Worm (Caenorhabditis elegans): ENCODE data around the gene B0507.8.

DNA sequence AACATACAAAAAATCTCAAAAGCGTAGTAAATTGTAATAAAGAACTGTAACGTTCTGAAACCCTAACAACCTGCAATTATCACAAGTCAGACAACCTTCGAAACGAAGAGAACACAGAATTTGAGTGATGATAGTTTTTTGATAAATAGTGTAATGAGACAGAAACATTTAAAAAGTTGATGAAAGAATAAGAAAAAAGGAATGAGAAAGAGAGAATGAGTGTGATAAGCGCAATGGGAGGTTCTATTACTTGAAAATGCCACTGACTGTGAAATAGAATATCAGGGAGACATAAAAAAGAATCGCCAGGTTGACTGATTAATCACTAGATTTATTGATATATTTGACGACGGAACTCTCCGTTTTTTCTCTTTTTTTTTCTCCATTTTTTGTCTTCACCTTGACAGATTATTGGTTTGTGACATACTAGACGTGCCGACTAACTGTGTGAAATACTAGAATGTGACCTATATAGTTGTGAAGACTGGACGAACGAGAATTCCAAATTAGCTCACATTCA, 36.6 kb upstream of the B0507.8 start:
- TF ChIP-seq hmg-4 (GFP tag; optimal IDR thresholded peaks at IDR 0.05) (no peak), sea-1 (GFP tag; conservative IDR thresholded peaks at IDR 0.05) (no peak), F13C5.2 (tag; optimal IDR thresholded peaks at IDR 0.05) (no peak), ceh-36 (tag; optimal IDR thresholded peaks at IDR 0.05) (no peak), ama-1 (optimal IDR thresholded peaks at IDR 0.05) (no peak), scrt-1 (GFP tag; IDR thresholded peaks at IDR 0.05) (no peak), ceh-13 (GFP tag; optimal IDR thresholded peaks at IDR 0.05) (no peak), hnd-1 (tag; optimal IDR thresholded peaks at IDR 0.05) (no peak), pes-1 (GFP tag; IDR thresholded peaks at IDR 0.05) (no peak), tra-4 (tag; optimal IDR thresholded peaks at IDR 0.05) (no peak), flt-1 (GFP tag; IDR thresholded peaks at IDR 0.05) (no peak), tbx-11 (GFP tag; IDR thresholded peaks at IDR 0.05) (no peak), ets-7 (tag; optimal IDR thresholded peaks at IDR 0.05) (no peak)

Measured in whole organism, early embryonic.